Fruit fly (Drosophila melanogaster) whole organism, wandering third instar larva: ENCODE data around the gene CG14383.

Experiments used
- Abd-B ChIP-seq: fragments of >200 bp; optimal IDR thresholded peaks from 2 replicates; lab custom pipeline; 2017; ENCODE audit warnings: missing biosample characterization, missing genetic modification characterization
- CG32264 ChIP-seq: fragments of 200-800 bp; sonication (Bioruptor generic); optimal IDR thresholded peaks from 2 replicates; lab custom pipeline; 2016; ENCODE audit warnings: missing biosample characterization, missing genetic modification characterization
- CG9705 ChIP-seq: fragments of 200-800 bp; sonication (Bioruptor generic); optimal IDR thresholded peaks from 2 replicates; lab custom pipeline; 2018; ENCODE audit warnings: missing biosample characterization, mild to moderate bottlenecking, missing genetic modification characterization
- CrebA ChIP-seq: fragments of 200-800 bp; sonication (Bioruptor generic); optimal IDR thresholded peaks from 2 replicates; lab custom pipeline; 2016; ENCODE audit warnings: missing biosample characterization, mild to moderate bottlenecking, missing genetic modification characterization, borderline replicate concordance
- Dfd ChIP-seq: fragments of >200 bp; optimal IDR thresholded peaks from 2 replicates; lab custom pipeline; 2017; ENCODE audit warnings: missing biosample characterization, missing genetic modification characterization
- Dif ChIP-seq: fragments of 200-275, 200-300 bp; sonication (Bioruptor generic); optimal IDR thresholded peaks from 2 replicates; lab custom pipeline; 2018; ENCODE audit warnings: missing biosample characterization, missing genetic modification characterization; ENCODE audit not compliant: partially characterized antibody
- GATAd ChIP-seq: sonication (Bioruptor generic); optimal IDR thresholded peaks from 2 replicates; lab custom pipeline; 2016; ENCODE audit warnings: missing biosample characterization, missing genetic modification characterization
- HLH106 ChIP-seq: fragments of 200-800 bp; optimal IDR thresholded peaks from 3 replicates; lab custom pipeline; 2019; ENCODE audit warnings: missing biosample characterization, mild to moderate bottlenecking, missing genetic modification characterization, moderate library complexity
- Hnf4 ChIP-seq: fragments of 200-800 bp; sonication (Bioruptor generic); optimal IDR thresholded peaks from 2 replicates; lab custom pipeline; 2016; ENCODE audit warnings: missing biosample characterization, mild to moderate bottlenecking, missing genetic modification characterization
- Hr78 ChIP-seq: fragments of >200 bp; optimal IDR thresholded peaks from 2 replicates; lab custom pipeline; 2017; ENCODE audit warnings: missing biosample characterization, missing genetic modification characterization
- Hr83 ChIP-seq: fragments of 200-300 bp; sonication (Bioruptor generic); optimal IDR thresholded peaks from 2 replicates; lab custom pipeline; 2016; ENCODE audit warnings: missing biosample characterization, mild to moderate bottlenecking, missing genetic modification characterization, moderate library complexity; ENCODE audit not compliant: poor library complexity, severe bottlenecking
- Jra ChIP-seq: sonication (Bioruptor generic); optimal IDR thresholded peaks from 2 replicates; lab custom pipeline; 2016; ENCODE audit warnings: missing biosample characterization, missing genetic modification characterization
- Mio ChIP-seq: sonication (Bioruptor generic); optimal IDR thresholded peaks from 2 replicates; lab custom pipeline; 2016; ENCODE audit warnings: missing biosample characterization, missing genetic modification characterization
- Myc ChIP-seq: fragments of >200 bp; optimal IDR thresholded peaks from 2 replicates; lab custom pipeline; 2017
- OdsH ChIP-seq: fragments of 200-800 bp; sonication (Bioruptor generic); optimal IDR thresholded peaks from 2 replicates; lab custom pipeline; 2016; ENCODE audit warnings: missing biosample characterization, mild to moderate bottlenecking, missing genetic modification characterization
- Rel ChIP-seq, 2 experiments: fragments of 200-800 bp; sonication (Bioruptor generic) in 1 of 2; optimal IDR thresholded peaks; 2 replicates in 1 of 2; 3 replicates in 1 of 2; lab custom pipeline; 2016 to 2019; ENCODE audit warnings: mild to moderate bottlenecking in 2 of 2, missing biosample characterization in 2 of 2, missing genetic modification characterization in 2 of 2, moderate library complexity in 1 of 2
- Sp1 ChIP-seq: fragments of 200-800 bp; sonication (Bioruptor generic); optimal IDR thresholded peaks from 3 replicates; lab custom pipeline; 2019; ENCODE audit warnings: missing biosample characterization, mild to moderate bottlenecking, missing genetic modification characterization, moderate library complexity
- br ChIP-seq: fragments of 200-800 bp; sonication (Bioruptor generic); optimal IDR thresholded peaks from 2 replicates; lab custom pipeline; 2016; ENCODE audit warnings: missing biosample characterization, missing genetic modification characterization
- brk ChIP-seq: fragments of 200-800 bp; sonication (Bioruptor generic); optimal IDR thresholded peaks from 2 replicates; lab custom pipeline; 2016; ENCODE audit warnings: missing biosample characterization, mild to moderate bottlenecking, missing genetic modification characterization
- dsf ChIP-seq: sonication (Bioruptor generic); optimal IDR thresholded peaks from 2 replicates; lab custom pipeline; 2016; ENCODE audit warnings: missing biosample characterization, missing genetic modification characterization, borderline replicate concordance
- ey ChIP-seq: fragments of 200-800 bp; sonication (Bioruptor generic); optimal IDR thresholded peaks from 2 replicates; lab custom pipeline; 2016; ENCODE audit warnings: missing biosample characterization, missing genetic modification characterization
- foxo ChIP-seq, 2 experiments: fragments of 200-800 bp; sonication (Bioruptor generic); optimal IDR thresholded peaks; 2 replicates in 1 of 2; 3 replicates in 1 of 2; lab custom pipeline; 2016 to 2017; ENCODE audit warnings: missing biosample characterization in 2 of 2, missing genetic modification characterization in 2 of 2
- fru ChIP-seq: fragments of 200-800 bp; sonication (Bioruptor generic); optimal IDR thresholded peaks from 3 replicates; lab custom pipeline; 2016; ENCODE audit warnings: missing biosample characterization, mild to moderate bottlenecking, missing genetic modification characterization
- h ChIP-seq: fragments of 200-800 bp; sonication (Bioruptor generic); optimal IDR thresholded peaks from 3 replicates; lab custom pipeline; 2016; ENCODE audit warnings: missing biosample characterization, mild to moderate bottlenecking, missing genetic modification characterization
- jim ChIP-seq: fragments of 175-275, 200-325 bp; sonication (Bioruptor generic); optimal IDR thresholded peaks from 2 replicates; lab custom pipeline; 2016; ENCODE audit warnings: missing biosample characterization, mild to moderate bottlenecking, missing genetic modification characterization
- psq ChIP-seq: fragments of 200-800 bp; sonication (Bioruptor generic); optimal IDR thresholded peaks from 3 replicates; lab custom pipeline; 2017; ENCODE audit warnings: missing biosample characterization, mild to moderate bottlenecking, missing genetic modification characterization, moderate library complexity
- rgr ChIP-seq: fragments of 200-800 bp; sonication (Bioruptor generic); optimal IDR thresholded peaks from 3 replicates; lab custom pipeline; 2016; ENCODE audit warnings: missing biosample characterization, mild to moderate bottlenecking, missing genetic modification characterization
- sage ChIP-seq: fragments of 200-800 bp; sonication (Bioruptor generic); optimal IDR thresholded peaks from 2 replicates; lab custom pipeline; 2016; ENCODE audit warnings: missing biosample characterization, mild to moderate bottlenecking, missing genetic modification characterization
- sv ChIP-seq: fragments of 200-800 bp; sonication (Bioruptor generic); optimal IDR thresholded peaks from 3 replicates; lab custom pipeline; 2016; ENCODE audit warnings: missing biosample characterization, missing genetic modification characterization
- tai ChIP-seq: sonication (Bioruptor generic); optimal IDR thresholded peaks from 2 replicates; lab custom pipeline; 2016; ENCODE audit warnings: missing biosample characterization, missing genetic modification characterization
- usp ChIP-seq: fragments of >200 bp; optimal IDR thresholded peaks from 2 replicates; lab custom pipeline; 2017; ENCODE audit warnings: missing biosample characterization, missing genetic modification characterization
- woc ChIP-seq: sonication (Bioruptor generic); optimal IDR thresholded peaks from 2 replicates; lab custom pipeline; 2016; ENCODE audit warnings: missing biosample characterization, mild to moderate bottlenecking, missing genetic modification characterization

Gene CG14383

DNA sequence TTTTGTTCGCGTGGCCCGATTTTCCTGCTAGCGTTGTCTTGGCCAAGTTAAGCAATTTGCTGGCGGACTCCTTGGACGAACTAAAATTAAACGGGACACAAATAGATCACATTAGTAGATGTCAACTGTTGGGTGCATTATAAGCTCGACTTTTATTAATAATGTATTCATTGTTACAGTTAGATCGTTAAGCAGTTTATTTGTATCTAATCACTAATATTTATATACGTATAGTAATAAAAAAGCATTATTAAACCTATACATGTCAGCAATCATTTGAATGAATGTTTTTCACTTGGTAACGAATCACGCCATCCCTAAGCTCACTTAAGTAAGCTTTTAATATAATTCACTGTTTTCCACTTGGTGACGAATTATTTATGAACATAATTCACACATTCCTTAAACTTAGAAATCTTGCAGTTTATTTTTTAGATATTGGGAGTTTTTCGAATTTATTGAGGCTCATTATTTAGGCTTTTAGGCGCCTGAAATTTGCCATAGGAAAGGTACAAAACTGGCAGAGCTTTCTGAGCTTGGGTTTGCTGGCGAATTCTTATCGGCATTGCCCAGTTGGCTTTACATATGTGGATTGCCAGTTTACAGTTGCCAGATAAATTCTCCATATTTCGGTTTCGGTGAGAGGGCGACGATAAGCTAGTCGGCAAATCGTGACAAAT, 10.8 kb downstream of the CG14383 start, which contains the start of the genes CG7381 and CG7091:
CG7381 (minus strand) TSS at position 101 of the 680 bp plus-strand sequence.
CG7091 (plus strand) TSS at position 630 of the 680 bp plus-strand sequence.
- TF ChIP-seq h (no peak), Rel (GFP tag; optimal IDR thresholded peaks at IDR 0.05; lab: Kevin White, UChicago) (no peak), Rel (tag; optimal IDR thresholded peaks at IDR 0.05; lab: Kevin White, UChicago) (no peak), Dfd (GFP tag; lab: Kevin White, UChicago) (no peak), OdsH (GFP tag; lab: Kevin White, UChicago) (no peak), Hnf4 (GFP tag; lab: Kevin White, UChicago) (no peak), Hr78 (GFP tag; lab: Kevin White, UChicago) (no peak), CG9705 (GFP tag; lab: Kevin White, UChicago) (no peak), br (GFP tag; lab: Kevin White, UChicago) (no peak), Sp1 (GFP tag; lab: Kevin White, UChicago) (no peak), Abd-B (GFP tag; lab: Kevin White, UChicago) (no peak), tai (GFP tag; lab: Kevin White, UChicago) (no peak), sv (GFP tag; lab: Kevin White, UChicago) (no peak), jim (GFP tag; lab: Kevin White, UChicago) (no peak)

DNA sequence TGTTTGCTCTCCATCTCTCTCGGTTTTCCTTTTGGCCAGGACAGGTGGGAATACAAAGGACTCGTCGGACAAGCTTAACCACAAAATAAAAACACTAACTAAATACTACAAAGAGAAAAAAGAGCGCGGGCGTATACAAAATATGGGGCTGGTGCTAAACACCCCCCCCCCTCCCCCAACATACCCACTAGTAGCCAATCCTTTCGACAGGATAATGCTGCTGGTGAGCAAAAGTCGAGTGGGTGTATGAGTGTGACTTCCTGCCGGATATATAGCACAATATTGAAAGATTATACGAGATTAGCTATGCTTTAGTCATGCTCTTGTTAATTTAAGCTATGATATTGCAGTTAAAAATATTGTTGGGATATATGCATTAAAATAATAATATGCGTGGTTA, 13.1 kb downstream of the CG14383 start:
- peak; percentile 95 for TF ChIP-seq Dfd (GFP tag; lab: Kevin White, UChicago)
- no peak for TF ChIP-seq Myc

DNA sequence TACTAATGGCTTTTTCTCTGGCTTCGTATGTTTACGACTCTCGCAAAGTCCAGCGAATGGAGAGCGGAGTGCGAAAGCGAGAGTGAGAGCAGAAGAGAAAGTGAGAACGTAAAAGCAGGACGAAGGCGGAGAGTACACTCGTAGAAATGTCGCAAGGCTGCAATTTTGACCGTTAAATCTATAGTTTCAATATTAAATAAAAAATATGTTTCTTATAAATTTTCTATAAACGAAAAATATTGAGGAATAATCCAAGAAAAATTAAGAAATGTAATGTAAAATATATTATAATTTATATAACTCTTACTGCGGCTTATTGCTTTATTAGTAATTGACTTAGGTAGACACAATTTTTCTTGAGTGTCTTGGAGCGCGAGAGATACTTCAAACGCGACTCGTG, 13.9 kb downstream of the CG14383 start:
- no peak for TF ChIP-seq CrebA (GFP tag; lab: Kevin White, UChicago)
- peak; percentile 1 for TF ChIP-seq rgr
- peak; percentile 33 for TF ChIP-seq fru (GFP tag; lab: Kevin White, UChicago)
- peak; percentile 47 for TF ChIP-seq OdsH (GFP tag; lab: Kevin White, UChicago)
- no peak for TF ChIP-seq Dfd (GFP tag; lab: Kevin White, UChicago)
- no peak for TF ChIP-seq Hr78 (GFP tag; lab: Kevin White, UChicago)
- TF ChIP-seq foxo (GFP tag; optimal IDR thresholded peaks at IDR 0.05; lab: Kevin White, UChicago) = peak in 1 of 2 experiments; percentile 53
- no peak for TF ChIP-seq usp (GFP tag; lab: Kevin White, UChicago)
- TF ChIP-seq Dif = peak; percentile 26
- no peak for TF ChIP-seq Hnf4 (GFP tag; lab: Kevin White, UChicago)
- TF ChIP-seq jim (GFP tag; lab: Kevin White, UChicago) = no peak
- peak; percentile 23 for TF ChIP-seq psq (GFP tag; lab: Kevin White, UChicago)
- TF ChIP-seq Jra (GFP tag; lab: Kevin White, UChicago) = no peak
- TF ChIP-seq GATAd (GFP tag; lab: Kevin White, UChicago) = no peak
- no peak for TF ChIP-seq Mio (GFP tag; lab: Kevin White, UChicago)
- TF ChIP-seq woc (GFP tag; lab: Kevin White, UChicago) = no peak
- no peak for TF ChIP-seq Sp1 (GFP tag; lab: Kevin White, UChicago)
- no peak for TF ChIP-seq sage (GFP tag; lab: Kevin White, UChicago)

dm6 chr3R:12972106-12972505, 16.2 kb downstream of the CG14383 start:
- TF ChIP-seq Abd-B (GFP tag; lab: Kevin White, UChicago) (no peak), fru (GFP tag; lab: Kevin White, UChicago) (no peak), h (no peak), dsf (GFP tag; lab: Kevin White, UChicago) (no peak), jim (GFP tag; lab: Kevin White, UChicago) (no peak), CG32264 (GFP tag; lab: Kevin White, UChicago) (no peak), Myc (no peak), Hnf4 (GFP tag; lab: Kevin White, UChicago) (no peak), usp (GFP tag; lab: Kevin White, UChicago) (no peak), Sp1 (GFP tag; lab: Kevin White, UChicago) (no peak), rgr (no peak), ey (GFP tag; lab: Kevin White, UChicago) (no peak)

dm6 chr3R:12967612-12968011, 20.7 kb downstream of the CG14383 start, which contains the start of the genes CG14384 and grsm:
Gene CG14384 (minus strand): TSS chr3R:12967712.
Gene grsm (minus strand): TSS chr3R:12967712.
- TF ChIP-seq Dif (no peak), GATAd (GFP tag; lab: Kevin White, UChicago) (no peak), Mio (GFP tag; lab: Kevin White, UChicago) (no peak), rgr (no peak), Rel (GFP tag; optimal IDR thresholded peaks at IDR 0.05; lab: Kevin White, UChicago) (no peak), Rel (tag; optimal IDR thresholded peaks at IDR 0.05; lab: Kevin White, UChicago) (no peak), Myc (no peak), foxo (GFP tag; optimal IDR thresholded peaks at IDR 0.05; lab: Kevin White, UChicago) (no peak), OdsH (GFP tag; lab: Kevin White, UChicago) (no peak), br (GFP tag; lab: Kevin White, UChicago) (no peak), Jra (GFP tag; lab: Kevin White, UChicago) (no peak), Hr83 (no peak), sage (GFP tag; lab: Kevin White, UChicago) (no peak), CG32264 (GFP tag; lab: Kevin White, UChicago) (no peak), brk (GFP tag; lab: Kevin White, UChicago) (no peak), HLH106 (no peak), psq (GFP tag; lab: Kevin White, UChicago) (no peak)
